Fruit fly (Drosophila melanogaster): ENCODE measurements around the gene nAChRalpha1.

DNA sequence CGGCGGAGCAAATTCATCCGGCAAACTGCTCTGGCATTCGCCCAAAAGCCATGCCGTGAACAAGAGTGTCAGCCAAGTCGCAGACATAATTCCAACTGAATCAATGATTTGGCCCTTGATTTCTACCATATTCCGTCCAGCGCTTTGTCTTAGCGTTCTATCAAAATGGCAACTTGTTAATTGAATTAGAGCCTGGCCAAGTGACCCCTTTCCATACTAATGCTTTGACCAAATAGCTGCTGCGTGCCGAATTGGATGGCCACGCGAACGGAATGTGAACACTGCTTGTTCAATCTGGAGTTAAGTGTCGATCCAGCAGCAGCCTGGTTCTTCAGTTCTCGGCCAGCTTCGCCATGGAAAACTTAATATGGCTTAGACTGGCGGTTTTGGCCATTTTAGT, 66.7 kb downstream of the nAChRalpha1 start, which contains the start of the genes CG5768 and CG13615:
- TF ChIP-seq Myc (optimal IDR thresholded peaks at IDR 0.05) = no peak
- TF ChIP-seq Sp1 (GFP tag; optimal IDR thresholded peaks at IDR 0.05) = no peak
- TF ChIP-seq pan (optimal IDR thresholded peaks at IDR 0.05) = no peak
- TF ChIP-seq Hr78 (GFP tag; optimal IDR thresholded peaks at IDR 0.05) = no peak
- TF ChIP-seq h (GFP tag; optimal IDR thresholded peaks at IDR 0.05) = no peak
- no peak for TF ChIP-seq sv (GFP tag; optimal IDR thresholded peaks at IDR 0.05)
- no peak for TF ChIP-seq Abd-B (GFP tag; optimal IDR thresholded peaks at IDR 0.05)
- TF ChIP-seq fru (GFP tag; optimal IDR thresholded peaks at IDR 0.05) = no peak
- no peak for TF ChIP-seq Jra (GFP tag; optimal IDR thresholded peaks at IDR 0.05)
- TF ChIP-seq psq (GFP tag; optimal IDR thresholded peaks at IDR 0.05) = no peak
- TF ChIP-seq usp (GFP tag; optimal IDR thresholded peaks at IDR 0.05) = no peak
- no peak for TF ChIP-seq ey (GFP tag; optimal IDR thresholded peaks at IDR 0.05)
- no peak for TF ChIP-seq OdsH (GFP tag; optimal IDR thresholded peaks at IDR 0.05)
